Worm (Caenorhabditis elegans) whole organism, late embryonic: ENCODE results near the gene C06G3.8.

Experiments used
- F13H6.1 ChIP-seq: sonication (generic microtip); optimal IDR thresholded peaks from 2 replicates; lab custom pipeline; 2016; ENCODE audit warnings: missing genetic modification characterization, missing compliant biosample characterization
- Y22D7AL.16 ChIP-seq: sonication (generic microtip); optimal IDR thresholded peaks from 2 replicates; lab custom pipeline; 2016; ENCODE audit warnings: missing genetic modification characterization, missing compliant biosample characterization
- ama-1 ChIP-seq: fragments of 150-350 bp; optimal IDR thresholded peaks from 2 replicates; lab custom pipeline; 2014
- dve-1 ChIP-seq: sonication (generic microtip); optimal IDR thresholded peaks from 2 replicates; lab custom pipeline; 2017; ENCODE audit warnings: antibody characterized with exemption, mild to moderate bottlenecking, missing genetic modification characterization, missing compliant biosample characterization
- elt-2 ChIP-seq: sonication (generic microtip); optimal IDR thresholded peaks from 2 replicates; lab custom pipeline; 2016; ENCODE audit warnings: missing genetic modification reagents, missing genetic modification characterization, missing compliant biosample characterization
- nhr-11 ChIP-seq: fragments of 150-350 bp; optimal IDR thresholded peaks from 2 replicates; lab custom pipeline; 2014; ENCODE audit warnings: missing biosample characterization, missing genetic modification characterization
- pha-4 ChIP-seq: fragments of 150-350 bp; optimal IDR thresholded peaks from 2 replicates; lab custom pipeline; 2018; ENCODE audit warnings: missing biosample characterization, missing genetic modification reagents, missing genetic modification characterization
- pqm-1 ChIP-seq: sonication (generic microtip); optimal IDR thresholded peaks from 2 replicates; lab custom pipeline; 2016; ENCODE audit warnings: missing genetic modification characterization, missing compliant biosample characterization
- sox-2 ChIP-seq: fragments of 200-800 bp; sonication (Bioruptor generic); IDR thresholded peaks from 2 replicates; pipeline ENCODE4 v1.3.6; 2022; ENCODE audit warnings: missing genetic modification reagents, missing genetic modification characterization, missing compliant biosample characterization
- ztf-16 ChIP-seq: sonication (generic microtip); optimal IDR thresholded peaks from 2 replicates; lab custom pipeline; 2017; ENCODE audit warnings: missing genetic modification characterization, missing compliant biosample characterization

DNA sequence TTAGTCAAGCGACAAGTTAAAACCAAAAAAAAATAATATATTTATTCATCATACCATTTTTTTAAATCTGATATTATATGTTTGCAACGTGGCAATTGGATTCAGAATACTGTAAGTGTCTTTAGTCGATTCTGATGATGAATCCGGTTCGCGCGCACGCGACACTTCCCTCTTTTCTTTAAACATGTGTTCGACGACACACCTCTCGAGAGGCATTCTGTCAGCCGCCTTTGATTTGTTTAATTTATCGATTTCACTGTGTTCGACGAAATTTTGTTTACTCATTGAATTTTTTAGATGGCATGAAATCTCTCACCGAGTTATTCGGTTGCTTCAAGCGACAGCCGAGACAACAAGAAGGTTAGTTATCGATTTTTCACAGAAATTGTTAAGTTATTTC lies 20.6 kb downstream of the C06G3.8 start, which contains the start of gene trxr-1:
- TF ChIP-seq Y22D7AL.16 (no peak), F13H6.1 (tag; lab: Kevin White, UChicago) (no peak), dve-1 (no peak), pqm-1 (tag; lab: Kevin White, UChicago) (no peak), ztf-16 (tag; lab: Kevin White, UChicago) (no peak), nhr-11 (tag; lab: Kevin White, UChicago) (no peak), ama-1 (no peak), pha-4 (tag; lab: Kevin White, UChicago) (no peak), sox-2 (GFP tag; lab: Robert Waterston, UW) (no peak), elt-2 (tag; lab: Kevin White, UChicago) (no peak)
